Worm (Caenorhabditis elegans) whole organism, L4 larva: ENCODE data around the gene C07D10.6.

Experiments
- D1046.2 ChIP-seq: fragments of 200-800 bp; sonication (Bioruptor generic); IDR thresholded peaks from 2 replicates; pipeline ENCODE4 v1.3.6; 2022; ENCODE audit warnings: missing genetic modification characterization, missing compliant biosample characterization
- F26F4.8 ChIP-seq: fragments of 200-800 bp; sonication (Bioruptor generic); conservative IDR thresholded peaks from 2 replicates; pipeline ENCODE4 v1.3.6; 2022; ENCODE audit warnings: missing genetic modification characterization, missing compliant biosample characterization
- F44E2.7 ChIP-seq: fragments of 200-800 bp; sonication (Bioruptor generic); IDR thresholded peaks from 2 replicates; pipeline ENCODE4 v2.1.2; 2022; ENCODE audit warnings: missing genetic modification characterization, missing compliant biosample characterization
- F49E8.2 ChIP-seq: sonication (generic microtip); optimal IDR thresholded peaks from 2 replicates; lab custom pipeline; 2016; ENCODE audit warnings: missing compliant biosample characterization, mild to moderate bottlenecking, missing genetic modification characterization, borderline replicate concordance
- T20F7.1 ChIP-seq: fragments of 200-800 bp; sonication (Bioruptor generic); optimal IDR thresholded peaks from 2 replicates; lab custom pipeline; 2018; ENCODE audit warnings: mild to moderate bottlenecking, missing genetic modification characterization, missing compliant biosample characterization
- T26A8.4 ChIP-seq: fragments of 200-800 bp; sonication (Bioruptor generic); IDR thresholded peaks from 2 replicates; pipeline ENCODE4 v1.3.6; 2022; ENCODE audit warnings: missing genetic modification characterization, missing compliant biosample characterization
- Y5F2A.4 ChIP-seq: fragments of 200-800 bp; sonication (Bioruptor generic); optimal IDR thresholded peaks from 2 replicates; lab custom pipeline; 2018; ENCODE audit warnings: mild to moderate bottlenecking, missing genetic modification characterization, missing compliant biosample characterization
- ZK337.2 ChIP-seq: fragments of 200-800 bp; sonication (Bioruptor generic); IDR thresholded peaks from 2 replicates; pipeline ENCODE4 v1.3.6; 2022; ENCODE audit warnings: missing genetic modification reagents, missing genetic modification characterization, missing compliant biosample characterization
- ZK546.5 ChIP-seq, 2 experiments: sonication (generic microtip); optimal IDR thresholded peaks; 2 replicates each; lab custom pipeline; 2017; ENCODE audit warnings: missing biosample characterization in 2 of 2, missing genetic modification characterization in 2 of 2
- aha-1 ChIP-seq: fragments of 150-350 bp; peaks from one replicate; lab custom pipeline; 2014; ENCODE audit warnings: missing biosample characterization, missing genetic modification characterization
- arid-1 ChIP-seq: fragments of 200-800 bp; sonication (Bioruptor generic); conservative IDR thresholded peaks from 2 replicates; pipeline ENCODE4 v1.3.6; 2022; ENCODE audit warnings: missing genetic modification reagents, missing genetic modification characterization, missing compliant biosample characterization
- ceh-20 ChIP-seq: fragments of 200-800 bp; sonication (Bioruptor generic); IDR thresholded peaks from 2 replicates; pipeline ENCODE4 v1.3.6; 2022; ENCODE audit warnings: missing genetic modification reagents, missing genetic modification characterization, missing compliant biosample characterization
- ceh-82 ChIP-seq: sonication (generic microtip); optimal IDR thresholded peaks from 2 replicates; lab custom pipeline; 2017; ENCODE audit warnings: missing biosample characterization, missing genetic modification characterization
- ctbp-1 ChIP-seq: fragments of 200-800 bp; sonication (Bioruptor generic); IDR thresholded peaks from 2 replicates; pipeline ENCODE4 v1.3.6; 2022; ENCODE audit warnings: missing genetic modification reagents, missing genetic modification characterization, missing compliant biosample characterization
- daf-16 ChIP-seq, 3 experiments: sonication (generic microtip); optimal IDR thresholded peaks; 2 replicates each; lab custom pipeline; 2016 to 2017; ENCODE audit warnings: missing genetic modification characterization in 3 of 3, missing genetic modification reagents in 3 of 3, mild to moderate bottlenecking in 2 of 3, missing compliant biosample characterization in 2 of 3, missing biosample characterization in 1 of 3, moderate library complexity in 1 of 3
- daf-19 ChIP-seq: fragments of 200-800 bp; sonication (Bioruptor generic); conservative IDR thresholded peaks from 2 replicates; pipeline ENCODE4 v1.3.6; 2022; ENCODE audit warnings: missing genetic modification characterization, missing compliant biosample characterization
- dmd-6 ChIP-seq: fragments of 200-800 bp; sonication (Bioruptor generic); IDR thresholded peaks from 2 replicates; pipeline ENCODE4 v1.3.6; 2022; ENCODE audit warnings: missing genetic modification reagents, missing genetic modification characterization, missing compliant biosample characterization
- dmd-9 ChIP-seq: fragments of 200-800 bp; sonication (Bioruptor generic); IDR thresholded peaks from 2 replicates; pipeline ENCODE4 v1.3.6; 2022; ENCODE audit warnings: missing genetic modification reagents, missing genetic modification characterization, missing compliant biosample characterization
- dpl-1 ChIP-seq: fragments of 150-350 bp; optimal IDR thresholded peaks from 2 replicates; lab custom pipeline; 2014; ENCODE audit warnings: missing biosample characterization, missing genetic modification reagents, missing genetic modification characterization
- fos-1 ChIP-seq: fragments of 150-350 bp; optimal IDR thresholded peaks from 2 replicates; lab custom pipeline; 2014; ENCODE audit warnings: missing biosample characterization, missing genetic modification characterization
- gei-8 ChIP-seq: fragments of 200-800 bp; sonication (Bioruptor generic); optimal IDR thresholded peaks from 2 replicates; lab custom pipeline; 2018; ENCODE audit warnings: mild to moderate bottlenecking, missing genetic modification characterization, missing compliant biosample characterization
- hif-1 ChIP-seq, 2 experiments: sonication (generic microtip); optimal IDR thresholded peaks; 2 replicates each; lab custom pipeline; 2016 to 2017; ENCODE audit warnings: missing compliant biosample characterization in 2 of 2, missing genetic modification characterization in 2 of 2, missing genetic modification reagents in 2 of 2, missing genotype in 2 of 2, mild to moderate bottlenecking in 1 of 2
- hlh-30 ChIP-seq: sonication (generic microtip); optimal IDR thresholded peaks from 2 replicates; lab custom pipeline; 2017; ENCODE audit warnings: antibody characterized with exemption, mild to moderate bottlenecking, missing genetic modification characterization, missing compliant biosample characterization; ENCODE audit not compliant: insufficient read depth
- jun-1 ChIP-seq: fragments of 150-350 bp; optimal IDR thresholded peaks from 2 replicates; lab custom pipeline; 2014; ENCODE audit warnings: missing biosample characterization, missing genetic modification reagents, missing genetic modification characterization
- lim-7 ChIP-seq: fragments of 200-800 bp; sonication (Bioruptor generic); IDR thresholded peaks from 2 replicates; pipeline ENCODE4 v1.3.6; 2022; ENCODE audit warnings: missing genetic modification characterization, missing compliant biosample characterization
- lin-13 ChIP-seq: fragments of 150-350 bp; optimal IDR thresholded peaks from 2 replicates; lab custom pipeline; 2014; ENCODE audit warnings: missing biosample characterization, missing genetic modification reagents, missing genetic modification characterization
- madf-5 ChIP-seq, 2 experiments: fragments of 200-800 bp; sonication (Bioruptor generic); IDR thresholded peaks; 2 replicates each; pipeline ENCODE4 v1.3.6; 2022; ENCODE audit warnings: missing compliant biosample characterization in 2 of 2, missing genetic modification characterization in 2 of 2
- madf-9 ChIP-seq: fragments of 200-800 bp; sonication (Bioruptor generic); conservative IDR thresholded peaks from 2 replicates; pipeline ENCODE4 v1.3.6; 2022; ENCODE audit warnings: missing genetic modification reagents, missing genetic modification characterization, missing compliant biosample characterization
- mdt-29 ChIP-seq: fragments of 200-800 bp; sonication (Bioruptor generic); IDR thresholded peaks from 2 replicates; pipeline ENCODE4 v1.3.6; 2022; ENCODE audit warnings: missing genetic modification reagents, missing genetic modification characterization, missing compliant biosample characterization
- mxl-3 ChIP-seq: fragments of 200-800 bp; sonication (Bioruptor generic); optimal IDR thresholded peaks from 2 replicates; lab custom pipeline; 2018; ENCODE audit warnings: mild to moderate bottlenecking, missing genetic modification characterization, missing compliant biosample characterization
- nhr-111 ChIP-seq: fragments of 200-800 bp; sonication (Bioruptor generic); optimal IDR thresholded peaks from 2 replicates; lab custom pipeline; 2018; ENCODE audit warnings: mild to moderate bottlenecking, missing genetic modification characterization, missing compliant biosample characterization
- nhr-237 ChIP-seq: sonication (generic microtip); optimal IDR thresholded peaks from 2 replicates; lab custom pipeline; 2017; ENCODE audit warnings: missing biosample characterization, missing genetic modification characterization
- nhr-25 ChIP-seq: sonication (generic microtip); optimal IDR thresholded peaks from 2 replicates; lab custom pipeline; 2017; ENCODE audit warnings: missing genetic modification characterization, mild to moderate bottlenecking, missing compliant biosample characterization, antibody characterized with exemption, moderate library complexity, borderline replicate concordance; ENCODE audit not compliant: insufficient read depth
- nhr-48 ChIP-seq: sonication (generic microtip); optimal IDR thresholded peaks from 2 replicates; lab custom pipeline; 2016; ENCODE audit warnings: mild to moderate bottlenecking, missing genetic modification characterization, missing compliant biosample characterization
- nhr-6 ChIP-seq: fragments of 150-350 bp; optimal IDR thresholded peaks from 2 replicates; lab custom pipeline; 2014; ENCODE audit warnings: missing biosample characterization, missing genetic modification characterization
- nhr-77 ChIP-seq: fragments of 150-350 bp; optimal IDR thresholded peaks from 2 replicates; lab custom pipeline; 2014; ENCODE audit warnings: missing biosample characterization, missing genetic modification characterization
- php-3 ChIP-seq: fragments of 200-800 bp; sonication (Bioruptor generic); IDR thresholded peaks from 2 replicates; pipeline ENCODE4 v1.3.6; 2022; ENCODE audit warnings: missing genetic modification reagents, missing genetic modification characterization, missing compliant biosample characterization
- rbr-2 ChIP-seq: sonication (generic microtip); optimal IDR thresholded peaks from 2 replicates; lab custom pipeline; 2016; ENCODE audit warnings: missing genotype, missing genetic modification characterization, missing compliant biosample characterization
- set-16 ChIP-seq: fragments of 200-800 bp; sonication (Bioruptor generic); IDR thresholded peaks from 2 replicates; pipeline ENCODE4 v1.3.6; 2022; ENCODE audit warnings: missing genetic modification reagents, missing genetic modification characterization, missing compliant biosample characterization
- skn-1 ChIP-seq: fragments of 150-350 bp; optimal IDR thresholded peaks from 2 replicates; lab custom pipeline; 2014; ENCODE audit warnings: missing biosample characterization, missing genetic modification characterization
- snpc-1.2 ChIP-seq: fragments of 200-800 bp; sonication (Bioruptor generic); IDR thresholded peaks from 2 replicates; pipeline ENCODE4 v1.3.6; 2022; ENCODE audit warnings: missing genetic modification reagents, missing genetic modification characterization, missing compliant biosample characterization
- snpc-4 ChIP-seq: fragments of 150-350 bp; optimal IDR thresholded peaks from 2 replicates; lab custom pipeline; 2014; ENCODE audit warnings: missing biosample characterization, missing genetic modification characterization
- spr-1 ChIP-seq: sonication (generic microtip); optimal IDR thresholded peaks from 2 replicates; lab custom pipeline; 2016; ENCODE audit warnings: mild to moderate bottlenecking, missing genetic modification characterization, missing compliant biosample characterization
- spr-3 ChIP-seq: fragments of 200-800 bp; sonication (Bioruptor generic); optimal IDR thresholded peaks from 2 replicates; lab custom pipeline; 2018; ENCODE audit warnings: mild to moderate bottlenecking, missing genetic modification characterization, missing compliant biosample characterization
- tag-97 ChIP-seq: fragments of 200-800 bp; sonication (Bioruptor generic); IDR thresholded peaks from 2 replicates; pipeline ENCODE4 v1.3.6; 2022; ENCODE audit warnings: missing genetic modification characterization, missing compliant biosample characterization
- unc-130 ChIP-seq: sonication (generic microtip); optimal IDR thresholded peaks from 2 replicates; lab custom pipeline; 2016; ENCODE audit warnings: missing genetic modification reagents, missing genetic modification characterization, missing compliant biosample characterization
- zfp-2 ChIP-seq: sonication (generic microtip); optimal IDR thresholded peaks from 2 replicates; lab custom pipeline; 2016; ENCODE audit warnings: mild to moderate bottlenecking, missing genetic modification characterization, missing compliant biosample characterization
- zfp-3 ChIP-seq: fragments of 200-800 bp; sonication (Bioruptor generic); conservative IDR thresholded peaks from 2 replicates; pipeline ENCODE4 v1.3.6; 2022; ENCODE audit warnings: missing genetic modification reagents, missing genetic modification characterization, missing compliant biosample characterization
- zip-11 ChIP-seq: fragments of 200-800 bp; sonication (Bioruptor generic); IDR thresholded peaks from 2 replicates; pipeline ENCODE4 v1.3.6; 2022; ENCODE audit warnings: missing genetic modification characterization, missing compliant biosample characterization
- zip-2 ChIP-seq: fragments of 150-350 bp; optimal IDR thresholded peaks from 2 replicates; lab custom pipeline; 2014; ENCODE audit warnings: missing biosample characterization, missing genetic modification characterization
- ztf-11 ChIP-seq: fragments of 150-350 bp; optimal IDR thresholded peaks from 2 replicates; lab custom pipeline; 2014; ENCODE audit warnings: missing biosample characterization, missing genetic modification characterization

C07D10.6 gene

DNA sequence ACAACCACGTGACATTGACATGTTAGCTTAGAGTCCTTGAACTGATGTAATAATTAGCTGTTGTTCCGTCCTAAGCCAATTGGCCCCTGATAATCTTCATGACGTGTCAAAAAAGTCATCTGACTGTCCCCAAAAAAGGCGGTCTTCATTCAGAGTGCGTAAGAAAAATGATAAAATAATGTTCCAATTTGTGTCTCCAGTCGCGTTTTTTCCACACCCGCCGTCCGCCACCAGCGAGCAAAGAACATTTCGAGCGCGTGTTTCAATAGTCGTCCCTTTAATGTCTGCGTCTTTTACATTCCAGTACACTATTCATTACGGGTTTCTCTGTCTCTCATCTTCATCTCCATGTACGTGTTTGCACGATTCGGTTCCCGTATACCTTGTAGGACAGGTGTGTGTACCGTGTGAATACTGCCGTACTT, 41.6 kb upstream of the C07D10.6 start (continued):
- TF ChIP-seq ztf-11 (tag; lab: Kevin White, UChicago) (no peak), ceh-20 (GFP tag; lab: Robert Waterston, UW) (peak; percentile 84), T26A8.4 (peak; percentile 59; the same call in 1 of the 2 replicates), unc-130 (GFP tag; lab: Kevin White, UChicago) (no peak), madf-5 (GFP tag; IDR thresholded peaks at IDR 0.05; lab: Robert Waterston, UW) (no peak), gei-8 (GFP tag; lab: Kevin White, UChicago) (peak; percentile 91), zfp-2 (tag; lab: Kevin White, UChicago) (peak; percentile 39), skn-1 (tag; lab: Kevin White, UChicago) (no peak), nhr-48 (tag; lab: Kevin White, UChicago) (peak; percentile 99), zip-11 (no peak), fos-1 (no peak), ZK546.5 (tag; optimal IDR thresholded peaks at IDR 0.05; lab: Kevin White, UChicago) (no peak), Y5F2A.4 (GFP tag; lab: Kevin White, UChicago) (no peak), zfp-3 (GFP tag; lab: Robert Waterston, UW) (no peak), ceh-82 (tag; lab: Kevin White, UChicago) (no peak), dpl-1 (GFP tag; lab: Kevin White, UChicago) (peak; percentile 27), madf-9 (GFP tag; lab: Robert Waterston, UW) (peak; percentile 49; the same call in 1 of the 2 replicates), D1046.2 (GFP tag; lab: Robert Waterston, UW) (no peak), F49E8.2 (no peak), aha-1 (peak; percentile 97), nhr-237 (tag; lab: Kevin White, UChicago) (no peak), dmd-9 (GFP tag; lab: Robert Waterston, UW) (no peak), nhr-111 (GFP tag; lab: Kevin White, UChicago) (no peak), nhr-6 (tag; lab: Kevin White, UChicago) (peak; percentile 30), mxl-3 (GFP tag; lab: Kevin White, UChicago) (peak; percentile 94), daf-16 (GFP tag; optimal IDR thresholded peaks at IDR 0.05; lab: Kevin White, UChicago) (no peak), daf-16 (tag; optimal IDR thresholded peaks at IDR 0.05; lab: Kevin White, UChicago) (peak; percentile 59), spr-1 (peak; percentile 42), spr-3 (GFP tag; lab: Kevin White, UChicago) (no peak), nhr-77 (tag; lab: Kevin White, UChicago) (peak; percentile 83), ctbp-1 (GFP tag; lab: Robert Waterston, UW) (peak; percentile 71; the same call in 1 of the 2 replicates), hif-1 (tag; optimal IDR thresholded peaks at IDR 0.05; lab: Kevin White, UChicago) (peak; percentile 3 to 91), nhr-25 (tag; lab: Kevin White, UChicago) (peak; percentile 80), lim-7 (GFP tag; lab: Robert Waterston, UW) (no peak), F44E2.7 (GFP tag; lab: Robert Waterston, UW) (no peak), T20F7.1 (GFP tag; lab: Kevin White, UChicago) (peak; percentile 77), ZK337.2 (no peak), snpc-1.2 (GFP tag; lab: Robert Waterston, UW) (no peak), zip-2 (tag; lab: Kevin White, UChicago) (no peak), php-3 (GFP tag; lab: Robert Waterston, UW) (peak; percentile 72), dmd-6 (GFP tag; lab: Robert Waterston, UW) (peak; percentile 93), jun-1 (tag; lab: Kevin White, UChicago) (no peak), lin-13 (GFP tag; lab: Kevin White, UChicago) (no peak), set-16 (no peak), tag-97 (GFP tag; lab: Robert Waterston, UW) (no peak), F26F4.8 (GFP tag; lab: Robert Waterston, UW) (no peak), rbr-2 (peak; percentile 60), mdt-29 (GFP tag; lab: Robert Waterston, UW) (no peak), arid-1 (GFP tag; lab: Robert Waterston, UW) (0 out of 2 replicates have a peak, but pooled peaks have one; percentile 4), daf-19 (GFP tag; lab: Robert Waterston, UW) (no peak), hlh-30 (tag; lab: Kevin White, UChicago) (peak; percentile 90), snpc-4 (tag; lab: Kevin White, UChicago) (no peak)
